Fruit fly (Drosophila melanogaster) whole organism, embryonic: ENCODE data around the gene CG32719.

Experiments
- CG10147 ChIP-seq: fragments of 200-800 bp; sonication (Bioruptor generic); optimal IDR thresholded peaks from 2 replicates; lab custom pipeline; 2019; ENCODE audit warnings: missing biosample characterization, mild to moderate bottlenecking, missing genetic modification characterization, moderate library complexity
- CG10321 ChIP-seq: fragments of 200-800 bp; sonication (Bioruptor generic); IDR thresholded peaks from 2 replicates; pipeline ENCODE4 v1.3.6; 2022; ENCODE audit warnings: missing biosample characterization, missing genetic modification characterization
- CG11398 ChIP-seq: fragments of 200-800 bp; sonication (Bioruptor generic); optimal IDR thresholded peaks from 2 replicates; lab custom pipeline; 2016; ENCODE audit warnings: missing biosample characterization, missing genetic modification characterization
- CG12155 ChIP-seq: fragments of 200-800 bp; sonication (Bioruptor generic); optimal IDR thresholded peaks from 3 replicates; lab custom pipeline; 2016; ENCODE audit warnings: missing biosample characterization, missing genetic modification characterization
- CG18599 ChIP-seq: fragments of 200-800 bp; sonication (Bioruptor generic); optimal IDR thresholded peaks from 3 replicates; lab custom pipeline; 2017; ENCODE audit warnings: missing biosample characterization, missing genetic modification characterization, mild to moderate bottlenecking, moderate library complexity, missing genetic modification reagents
- CG2678 ChIP-seq: fragments of 200-800 bp; sonication (Bioruptor generic); optimal IDR thresholded peaks from 3 replicates; lab custom pipeline; 2019; ENCODE audit warnings: missing biosample characterization, mild to moderate bottlenecking, missing genetic modification characterization, moderate library complexity
- CG30403 ChIP-seq: fragments of 200-800 bp; sonication (Bioruptor generic); optimal IDR thresholded peaks from 3 replicates; lab custom pipeline; 2016; ENCODE audit warnings: missing biosample characterization, missing genetic modification characterization
- CG32767 ChIP-seq: fragments of 200-800 bp; sonication (Bioruptor generic); IDR thresholded peaks from 2 replicates; pipeline ENCODE4 v1.3.6; 2022; ENCODE audit warnings: missing biosample characterization, missing genetic modification characterization
- CG6813 ChIP-seq: fragments of 200-800 bp; sonication (Bioruptor generic); optimal IDR thresholded peaks from 2 replicates; lab custom pipeline; 2017; ENCODE audit warnings: missing biosample characterization, missing genetic modification characterization, mild to moderate bottlenecking, moderate library complexity, missing genetic modification reagents
- CG7839 ChIP-seq: fragments of 200-800 bp; sonication (Bioruptor generic); optimal IDR thresholded peaks from 3 replicates; lab custom pipeline; 2018; ENCODE audit warnings: missing biosample characterization, mild to moderate bottlenecking, missing genetic modification characterization, moderate library complexity
- CTCF ChIP-seq: fragments of 200-800 bp; sonication (Bioruptor generic); optimal IDR thresholded peaks from 2 replicates; lab custom pipeline; 2017; ENCODE audit warnings: missing biosample characterization, mild to moderate bottlenecking, missing genetic modification characterization, moderate library complexity
- Hr51 ChIP-seq, 2 experiments: fragments of 200-800 bp; sonication (Bioruptor generic); optimal IDR thresholded peaks; 2 replicates in 1 of 2; 3 replicates in 1 of 2; lab custom pipeline; 2016 to 2018; ENCODE audit warnings: missing biosample characterization in 2 of 2, missing genetic modification characterization in 2 of 2, mild to moderate bottlenecking in 1 of 2, moderate library complexity in 1 of 2
- Meics ChIP-seq: fragments of 200-800 bp; sonication (Bioruptor generic); optimal IDR thresholded peaks from 2 replicates; lab custom pipeline; 2017; ENCODE audit warnings: missing biosample characterization, mild to moderate bottlenecking, missing genetic modification characterization
- NFAT ChIP-seq: fragments of 200-800 bp; sonication (Bioruptor generic); IDR thresholded peaks from 2 replicates; pipeline ENCODE4 v1.3.6; 2022; ENCODE audit warnings: missing biosample characterization, missing genetic modification characterization
- Nf-YC ChIP-seq: fragments of 200-800 bp; optimal IDR thresholded peaks from 3 replicates; lab custom pipeline; 2019; ENCODE audit warnings: missing biosample characterization, mild to moderate bottlenecking, missing genetic modification characterization, moderate library complexity
- Pdp1 ChIP-seq, 2 experiments: fragments of 200-800 bp; sonication (Bioruptor generic); optimal IDR thresholded peaks; 3 replicates each; lab custom pipeline; 2016; ENCODE audit warnings: missing biosample characterization in 2 of 2, missing genetic modification characterization in 2 of 2, mild to moderate bottlenecking in 1 of 2, moderate library complexity in 1 of 2
- Ptx1 ChIP-seq: fragments of 200-800 bp; sonication (Bioruptor generic); IDR thresholded peaks from 2 replicates; pipeline ENCODE4 v1.3.6; 2022; ENCODE audit warnings: missing biosample characterization, missing genetic modification characterization
- Ravus ChIP-seq: fragments of 200-800 bp; sonication (Bioruptor generic); IDR thresholded peaks from 2 replicates; pipeline ENCODE4 v1.3.6; 2022; ENCODE audit warnings: missing biosample characterization, missing genetic modification characterization
- Rfx ChIP-seq: fragments of 200-800 bp; sonication (Bioruptor generic); IDR thresholded peaks from 2 replicates; pipeline ENCODE4 v1.3.6; 2022; ENCODE audit warnings: missing biosample characterization, missing genetic modification characterization
- Side ChIP-seq: fragments of 200-800 bp; sonication (Bioruptor generic); optimal IDR thresholded peaks from 2 replicates; lab custom pipeline; 2016; ENCODE audit warnings: missing biosample characterization, missing genetic modification characterization
- Spps ChIP-seq: fragments of 200-800 bp; sonication (Bioruptor generic); optimal IDR thresholded peaks from 2 replicates; lab custom pipeline; 2018; ENCODE audit warnings: missing biosample characterization, mild to moderate bottlenecking, missing genetic modification characterization
- Ssrp ChIP-seq: fragments of 200-800 bp; sonication (Bioruptor generic); optimal IDR thresholded peaks from 2 replicates; lab custom pipeline; 2018; ENCODE audit warnings: missing biosample characterization, mild to moderate bottlenecking, missing genetic modification characterization, moderate library complexity
- Trl ChIP-seq, 3 experiments: fragments of >200 bp in 2 of 3; fragments of 200-800 bp in 1 of 3; sonication (Bioruptor generic) in 1 of 3; optimal IDR thresholded peaks; 2 replicates in 1 of 3; 3 replicates in 2 of 3; lab custom pipeline; 2016 to 2017; ENCODE audit warnings: missing biosample characterization in 1 of 3, missing genetic modification characterization in 1 of 3
- Xrp1 ChIP-seq: fragments of 200-800 bp; sonication (Bioruptor generic); IDR thresholded peaks from 2 replicates; pipeline ENCODE4 v1.3.6; 2022; ENCODE audit warnings: missing biosample characterization, missing genetic modification characterization
- ap ChIP-seq: fragments of 200-800 bp; sonication (Bioruptor generic); IDR thresholded peaks from 2 replicates; pipeline ENCODE4 v1.3.6; 2022; ENCODE audit warnings: missing biosample characterization, missing genetic modification characterization
- bsh ChIP-seq, 2 experiments: fragments of 200-800 bp; sonication (Bioruptor generic); optimal IDR thresholded peaks; 2 replicates each; lab custom pipeline; 2017 to 2018; ENCODE audit warnings: mild to moderate bottlenecking in 2 of 2, missing biosample characterization in 2 of 2, missing genetic modification characterization in 2 of 2, moderate library complexity in 1 of 2
- btn ChIP-seq: fragments of 200-800 bp; sonication (Bioruptor generic); optimal IDR thresholded peaks from 2 replicates; lab custom pipeline; 2016; ENCODE audit warnings: missing biosample characterization, missing genetic modification characterization
- chm ChIP-seq: fragments of 200-800 bp; sonication (Bioruptor generic); IDR thresholded peaks from 2 replicates; pipeline ENCODE4 v1.3.6; 2022; ENCODE audit warnings: missing biosample characterization, missing genetic modification characterization
- ci ChIP-seq: fragments of 200-800 bp; sonication (Bioruptor generic); IDR thresholded peaks from 3 replicates; pipeline ENCODE4 v1.3.6; 2022; ENCODE audit warnings: missing biosample characterization, missing genetic modification characterization
- corto ChIP-seq: fragments of 200-800 bp; sonication (Bioruptor generic); optimal IDR thresholded peaks from 2 replicates; lab custom pipeline; 2016; ENCODE audit warnings: missing biosample characterization, mild to moderate bottlenecking, missing genetic modification characterization, moderate library complexity
- dysf ChIP-seq: fragments of 200-800 bp; sonication (Bioruptor generic); IDR thresholded peaks from 3 replicates; pipeline ENCODE4 v1.3.6; 2022; ENCODE audit warnings: missing biosample characterization, missing genetic modification characterization
- fd102C ChIP-seq: fragments of 200-800 bp; sonication (Bioruptor generic); optimal IDR thresholded peaks from 2 replicates; lab custom pipeline; 2018; ENCODE audit warnings: missing biosample characterization, mild to moderate bottlenecking, missing genetic modification characterization, moderate library complexity
- fd96Cb ChIP-seq: fragments of 200-800 bp; sonication (Bioruptor generic); optimal IDR thresholded peaks from 2 replicates; lab custom pipeline; 2018; ENCODE audit warnings: missing biosample characterization, mild to moderate bottlenecking, missing genetic modification characterization, moderate library complexity
- gem ChIP-seq: fragments of 200-800 bp; sonication (Bioruptor generic); optimal IDR thresholded peaks from 2 replicates; lab custom pipeline; 2019; ENCODE audit warnings: missing biosample characterization, mild to moderate bottlenecking, missing genetic modification characterization, moderate library complexity
- ind ChIP-seq: fragments of 200-800 bp; sonication (Bioruptor generic); optimal IDR thresholded peaks from 3 replicates; lab custom pipeline; 2016; ENCODE audit warnings: missing biosample characterization, missing genetic modification characterization
- ken ChIP-seq: fragments of 200-800 bp; sonication (Bioruptor generic); IDR thresholded peaks from 3 replicates; pipeline ENCODE4 v1.3.6; 2022; ENCODE audit warnings: missing biosample characterization, missing genetic modification characterization
- lmd ChIP-seq: fragments of 200-800 bp; sonication (Bioruptor generic); IDR thresholded peaks from 2 replicates; pipeline ENCODE4 v1.3.6; 2022; ENCODE audit warnings: missing biosample characterization, missing genetic modification characterization
- mld ChIP-seq: fragments of 200-800 bp; sonication (Bioruptor generic); IDR thresholded peaks from 3 replicates; pipeline ENCODE4 v1.3.6; 2022; ENCODE audit warnings: missing biosample characterization, missing genetic modification characterization; ENCODE audit not compliant: partially characterized antibody
- org-1 ChIP-seq: fragments of 200-800 bp; sonication (Bioruptor generic); optimal IDR thresholded peaks from 2 replicates; lab custom pipeline; 2017; ENCODE audit warnings: missing biosample characterization, missing genetic modification characterization
- pfk ChIP-seq: fragments of 200-800 bp; sonication (Bioruptor generic); optimal IDR thresholded peaks from 2 replicates; lab custom pipeline; 2018; ENCODE audit warnings: missing biosample characterization, mild to moderate bottlenecking, missing genetic modification characterization, moderate library complexity
- pnt ChIP-seq: fragments of 200-800 bp; sonication (Bioruptor generic); optimal IDR thresholded peaks from 3 replicates; lab custom pipeline; 2016; ENCODE audit warnings: missing biosample characterization, missing genetic modification characterization
- row ChIP-seq: fragments of 200-800 bp; sonication (Bioruptor generic); IDR thresholded peaks from 3 replicates; pipeline ENCODE4 v1.3.6; 2022; ENCODE audit warnings: missing biosample characterization, missing genetic modification characterization
- run ChIP-seq: fragments of 200-800 bp; sonication (Bioruptor generic); optimal IDR thresholded peaks from 3 replicates; lab custom pipeline; 2018; ENCODE audit warnings: missing biosample characterization, mild to moderate bottlenecking, missing genetic modification characterization
- sens ChIP-seq: fragments of 200-800 bp; sonication (Bioruptor generic); peaks from one replicate; lab custom pipeline; 2016; ENCODE audit warnings: missing biosample characterization, missing genetic modification characterization
- seq ChIP-seq: fragments of 200-800 bp; sonication (Bioruptor generic); IDR thresholded peaks from 2 replicates; pipeline ENCODE4 v1.3.6; 2022; ENCODE audit warnings: missing biosample characterization, missing genetic modification characterization
- slbo ChIP-seq: fragments of 200-800 bp; sonication (Bioruptor generic); IDR thresholded peaks from 2 replicates; pipeline ENCODE4 v1.3.6; 2022; ENCODE audit warnings: missing biosample characterization, missing genetic modification characterization
- trem ChIP-seq: fragments of 200-800 bp; optimal IDR thresholded peaks from 3 replicates; lab custom pipeline; 2019; ENCODE audit warnings: missing biosample characterization, mild to moderate bottlenecking, missing genetic modification characterization, moderate library complexity
- unc-4 ChIP-seq: fragments of 200-800 bp; sonication (Bioruptor generic); IDR thresholded peaks from 2 replicates; pipeline ENCODE4 v1.3.6; 2022; ENCODE audit warnings: missing biosample characterization, missing genetic modification characterization; ENCODE audit not compliant: partially characterized antibody
- unpg ChIP-seq: fragments of 200-800 bp; sonication (Bioruptor generic); optimal IDR thresholded peaks from 3 replicates; lab custom pipeline; 2018; ENCODE audit warnings: missing biosample characterization, mild to moderate bottlenecking, missing genetic modification characterization, moderate library complexity
- vfl ChIP-seq: fragments of 200-800 bp; sonication (Bioruptor generic); optimal IDR thresholded peaks from 2 replicates; lab custom pipeline; 2016; ENCODE audit warnings: missing biosample characterization, missing genetic modification characterization
- wor ChIP-seq: fragments of 200-800 bp; sonication (Bioruptor generic); IDR thresholded peaks from 2 replicates; pipeline ENCODE4 v1.3.6; 2022; ENCODE audit warnings: missing biosample characterization, missing genetic modification characterization

The CG32719 gene

dm6 chrX:7539126-7539525 is 8.7 kb downstream of the CG32719 start (continued):
- TF ChIP-seq lmd (GFP tag; lab: Robert Waterston, UW): 0 out of 2 replicates have a peak, but pooled peaks have one; percentile 15
- TF ChIP-seq sens (GFP tag; lab: Kevin White, UChicago): peak; percentile 88
- TF ChIP-seq Ptx1 (GFP tag; lab: Robert Waterston, UW): peak; percentile 53
- no peak for TF ChIP-seq pnt (GFP tag; lab: Kevin White, UChicago)
- no peak for TF ChIP-seq Nf-YC (tag; lab: Kevin White, UChicago)
- peak; percentile 31 for TF ChIP-seq gem (tag; lab: Kevin White, UChicago)
- TF ChIP-seq Ravus (GFP tag; lab: Robert Waterston, UW): no peak
- no peak for TF ChIP-seq CG11398 (GFP tag; lab: Kevin White, UChicago)
- TF ChIP-seq org-1 (GFP tag; lab: Kevin White, UChicago): peak; percentile 31
- TF ChIP-seq CG7839 (tag; lab: Kevin White, UChicago): peak; percentile 46
- no peak for TF ChIP-seq Xrp1 (GFP tag; lab: Robert Waterston, UW)
- no peak for TF ChIP-seq Trl (optimal IDR thresholded peaks at IDR 0.05; lab: Kevin White, UChicago)
- TF ChIP-seq Trl (GFP tag; optimal IDR thresholded peaks at IDR 0.05; lab: Kevin White, UChicago): peak; percentile 18
- TF ChIP-seq CG6813 (GFP tag; lab: Kevin White, UChicago): no peak
- TF ChIP-seq wor (GFP tag; lab: Robert Waterston, UW): no peak
- 0 out of 3 replicates have a peak, but pooled peaks have one; percentile 33 for TF ChIP-seq dysf (GFP tag; lab: Robert Waterston, UW)
- TF ChIP-seq unpg (GFP tag; lab: Kevin White, UChicago): peak; percentile 4
- TF ChIP-seq pfk (GFP tag; lab: Kevin White, UChicago): no peak
- TF ChIP-seq Hr51 (GFP tag; optimal IDR thresholded peaks at IDR 0.05; lab: Kevin White, UChicago): peak in 1 of 2 experiments; percentile 12
- peak in 1 of 2 experiments; percentile 15 for TF ChIP-seq Pdp1 (GFP tag; optimal IDR thresholded peaks at IDR 0.05; lab: Kevin White, UChicago)
- TF ChIP-seq mld (GFP tag; lab: Robert Waterston, UW): no peak
- no peak for TF ChIP-seq CTCF (GFP tag; lab: Kevin White, UChicago)
- peak; percentile 17 for TF ChIP-seq CG18599 (GFP tag; lab: Kevin White, UChicago)
- no peak for TF ChIP-seq CG12155 (GFP tag; lab: Kevin White, UChicago)
- TF ChIP-seq unc-4 (GFP tag; lab: Robert Waterston, UW): no peak
- TF ChIP-seq slbo (GFP tag; lab: Robert Waterston, UW): peak; percentile 68
- TF ChIP-seq row: peak; percentile 65
- TF ChIP-seq corto (GFP tag; lab: Kevin White, UChicago): no peak
- 0 out of 3 replicates have a peak, but pooled peaks have one; percentile 28 for TF ChIP-seq ken (GFP tag; lab: Robert Waterston, UW)
- TF ChIP-seq CG32767: peak; percentile 73
- TF ChIP-seq fd96Cb: no peak
- TF ChIP-seq CG10147 (GFP tag; lab: Kevin White, UChicago): no peak
- TF ChIP-seq Ssrp: peak; percentile 51
- no peak for TF ChIP-seq Spps (tag; lab: Kevin White, UChicago)
- TF ChIP-seq Side (GFP tag; lab: Kevin White, UChicago): peak; percentile 15
- peak; percentile 51 for TF ChIP-seq seq (GFP tag; lab: Robert Waterston, UW)
- 0 out of 2 replicates have a peak, but pooled peaks have one; percentile 26 for TF ChIP-seq CG10321 (GFP tag; lab: Robert Waterston, UW)
- TF ChIP-seq CG30403 (GFP tag; lab: Kevin White, UChicago): peak; percentile 6
- no peak for TF ChIP-seq ind
- no peak for TF ChIP-seq ap (GFP tag; lab: Robert Waterston, UW)
- TF ChIP-seq NFAT (GFP tag; lab: Robert Waterston, UW): no peak
- no peak for TF ChIP-seq vfl (GFP tag; lab: Kevin White, UChicago)
- 0 out of 2 replicates have a peak, but pooled peaks have one; percentile 18 for TF ChIP-seq chm (GFP tag; lab: Robert Waterston, UW)
- no peak for TF ChIP-seq Rfx (GFP tag; lab: Robert Waterston, UW)
- TF ChIP-seq Meics (GFP tag; lab: Kevin White, UChicago): no peak
- TF ChIP-seq bsh (GFP tag; optimal IDR thresholded peaks at IDR 0.05; lab: Kevin White, UChicago): peak in 1 of 2 experiments; percentile 5
- no peak for TF ChIP-seq btn (GFP tag; lab: Kevin White, UChicago)
- TF ChIP-seq trem (tag; lab: Kevin White, UChicago): no peak
- no peak for TF ChIP-seq fd102C (GFP tag; lab: Kevin White, UChicago)
- TF ChIP-seq CG2678 (tag; lab: Kevin White, UChicago): peak; percentile 50
- peak; percentile 78 for TF ChIP-seq ci (GFP tag; lab: Robert Waterston, UW)
- no peak for TF ChIP-seq run (tag; lab: Kevin White, UChicago)
